Fruit fly (Drosophila melanogaster) ovary, adult (tissue): ENCODE measurements around the gene CG18547.

Experiments used
- CG17801 ChIP-seq: fragments of 200-800 bp; optimal IDR thresholded peaks from 2 replicates; lab custom pipeline; 2019; ENCODE audit warnings: missing biosample characterization, mild to moderate bottlenecking, missing genetic modification characterization, moderate library complexity; ENCODE audit not compliant: partially characterized antibody

Gene CG18547

DNA sequence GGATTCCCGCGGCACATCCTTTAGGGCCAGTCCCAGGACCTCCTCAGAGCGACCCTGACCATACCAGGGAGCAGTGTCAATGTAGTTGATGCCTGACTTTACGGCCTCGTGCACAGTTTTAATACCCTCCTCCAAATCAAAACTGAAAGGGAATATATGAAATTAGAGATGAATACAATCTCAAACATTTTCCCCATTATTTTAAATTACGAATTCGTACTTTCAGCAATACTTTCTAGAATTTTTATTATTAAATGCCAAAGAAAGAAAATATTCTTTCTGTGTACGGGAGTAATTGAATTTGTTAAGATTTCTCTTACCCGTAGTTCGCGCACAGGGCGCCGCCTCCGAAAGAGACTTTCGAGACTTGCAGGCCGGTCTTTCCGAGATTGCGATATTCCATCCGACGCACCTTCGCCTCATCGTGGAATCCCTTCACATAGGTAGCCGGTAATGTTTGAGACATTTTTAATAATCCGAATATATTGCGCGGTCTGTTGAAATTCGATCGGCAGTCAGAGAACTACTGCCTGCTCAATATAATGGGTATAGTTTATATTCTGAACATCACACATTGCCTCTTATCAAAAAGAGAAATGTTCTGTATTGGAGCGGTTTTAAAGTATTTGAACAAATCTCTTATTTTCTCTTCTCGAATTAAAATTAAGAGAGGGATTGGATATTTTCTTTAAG lies at the start of gene CG18547:
TSS of gene CG18547 (minus strand) at position 512 of the 693 bp plus-strand sequence.
- TF ChIP-seq CG17801 (GFP tag; lab: Kevin White, UChicago), result peak; percentile 11

DNA sequence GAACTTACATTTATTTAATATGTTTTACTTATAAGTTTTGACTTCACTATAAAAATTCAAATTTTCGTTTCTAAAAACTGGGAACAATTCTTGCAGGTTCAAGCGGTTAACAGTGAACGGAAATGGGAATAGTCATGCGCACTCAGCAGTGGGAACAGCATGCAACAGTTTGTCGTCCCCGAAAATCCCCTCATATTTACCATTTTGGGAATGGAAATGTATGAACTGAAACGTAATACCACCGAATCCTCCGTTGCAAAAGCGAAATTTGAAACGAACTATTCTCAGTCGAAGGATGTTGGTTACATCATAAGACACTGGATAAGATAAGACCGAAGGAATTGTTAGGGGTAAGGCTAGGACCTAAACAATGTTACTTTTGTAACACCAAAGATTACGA lies 40.8 kb upstream of the CG18547 start:
- no peak for TF ChIP-seq CG17801 (GFP tag; lab: Kevin White, UChicago)

dm6 chr3R:12016828-12017280 lies 36.7 kb upstream of the CG18547 start, which contains the start of the genes DCAF12 and Spt3:
TSS of gene DCAF12 (minus strand) at chr3R:12017031.
TSS of gene Spt3 (plus strand) at chr3R:12017156.
- peak; percentile 53 for TF ChIP-seq CG17801 (GFP tag; lab: Kevin White, UChicago)

- peak; percentile 82 for TF ChIP-seq CG17801 (GFP tag; lab: Kevin White, UChicago)
Observed at dm6 chr3R:12010202-12010824, 30.1 kb upstream of the CG18547 start, which contains the start of the genes KLHL18 and GCC185. TSS of gene KLHL18 (minus strand) at chr3R:12010434. TSS of gene GCC185 (plus strand) at chr3R:12010772.

- TF ChIP-seq CG17801 (GFP tag; lab: Kevin White, UChicago), result no peak
Observed at dm6 chr3R:12006417-12006816, 26.2 kb upstream of the CG18547 start.

DNA sequence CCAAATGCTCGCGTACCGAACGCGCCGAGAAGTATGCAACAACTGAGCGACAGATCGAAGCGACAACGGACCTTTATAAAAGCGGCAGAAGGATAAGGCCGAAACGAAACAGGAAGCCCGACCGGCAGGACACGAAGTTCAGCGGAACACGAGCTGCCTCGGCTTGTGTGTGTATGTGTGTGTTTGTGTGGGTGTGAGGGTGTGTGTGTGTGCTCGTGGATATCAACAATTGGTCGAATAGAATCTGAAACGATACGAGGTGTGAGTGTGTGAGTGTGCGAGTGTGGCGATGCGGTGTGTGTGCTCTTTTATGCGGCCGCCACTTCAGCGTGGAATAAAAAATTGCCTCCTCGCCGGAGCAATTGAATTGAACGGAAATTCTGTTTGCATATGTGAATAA lies 25.2 kb upstream of the CG18547 start, which contains the start of gene Tk:
TSS of gene Tk (minus strand) at position 57 of the 400 bp plus-strand sequence.
- no peak for TF ChIP-seq CG17801 (GFP tag; lab: Kevin White, UChicago)

DNA sequence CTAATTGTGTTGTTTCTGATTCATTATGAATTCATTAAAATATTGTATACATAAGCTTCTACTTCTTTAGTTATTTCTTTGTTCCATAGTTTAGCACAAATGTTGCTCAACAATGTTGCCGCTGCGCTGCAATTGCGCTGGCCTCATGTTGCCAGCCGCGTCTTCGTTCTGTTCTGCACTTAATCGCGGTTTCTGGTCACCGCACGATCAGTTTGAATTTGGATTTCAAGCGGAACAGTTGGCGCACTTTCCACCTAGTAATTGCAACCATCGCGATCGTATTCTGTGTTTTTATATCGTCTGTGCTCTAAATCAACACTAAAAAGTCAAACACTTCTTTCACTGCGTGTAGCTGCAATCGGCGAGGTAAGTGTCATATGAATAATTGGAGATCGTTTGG lies 18.9 kb upstream of the CG18547 start, which contains the start of gene Ect3:
TSS of gene Ect3 (plus strand) at position 205 of the 400 bp plus-strand sequence.
- TF ChIP-seq CG17801 (GFP tag; lab: Kevin White, UChicago), result peak; percentile 1

DNA sequence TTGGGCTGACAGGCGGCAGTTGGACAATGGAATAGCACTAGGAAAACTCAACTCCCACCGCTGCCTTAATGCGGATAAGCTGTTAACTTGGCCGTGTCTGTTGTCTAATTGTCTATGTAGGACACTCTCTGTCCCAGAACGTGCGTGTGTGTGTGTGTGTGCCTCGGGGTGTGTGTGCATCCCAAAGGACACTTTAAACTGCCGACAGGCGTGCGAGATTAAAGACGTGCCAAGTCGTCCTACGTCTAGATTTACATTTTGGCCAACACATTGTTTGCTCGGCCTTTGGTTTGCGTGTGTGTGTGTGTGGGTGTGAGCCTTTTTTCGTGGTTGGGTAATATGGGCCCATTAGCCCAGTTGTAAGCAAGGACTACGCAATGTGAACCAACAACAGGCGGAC lies 17.9 kb upstream of the CG18547 start:
- no peak for TF ChIP-seq CG17801 (GFP tag; lab: Kevin White, UChicago)

dm6 chr3R:11992934-11993670 lies 12.9 kb upstream of the CG18547 start, which contains the start of gene mfas:
TSS of gene mfas (minus strand) at chr3R:11993315.
- no peak for TF ChIP-seq CG17801 (GFP tag; lab: Kevin White, UChicago)

DNA sequence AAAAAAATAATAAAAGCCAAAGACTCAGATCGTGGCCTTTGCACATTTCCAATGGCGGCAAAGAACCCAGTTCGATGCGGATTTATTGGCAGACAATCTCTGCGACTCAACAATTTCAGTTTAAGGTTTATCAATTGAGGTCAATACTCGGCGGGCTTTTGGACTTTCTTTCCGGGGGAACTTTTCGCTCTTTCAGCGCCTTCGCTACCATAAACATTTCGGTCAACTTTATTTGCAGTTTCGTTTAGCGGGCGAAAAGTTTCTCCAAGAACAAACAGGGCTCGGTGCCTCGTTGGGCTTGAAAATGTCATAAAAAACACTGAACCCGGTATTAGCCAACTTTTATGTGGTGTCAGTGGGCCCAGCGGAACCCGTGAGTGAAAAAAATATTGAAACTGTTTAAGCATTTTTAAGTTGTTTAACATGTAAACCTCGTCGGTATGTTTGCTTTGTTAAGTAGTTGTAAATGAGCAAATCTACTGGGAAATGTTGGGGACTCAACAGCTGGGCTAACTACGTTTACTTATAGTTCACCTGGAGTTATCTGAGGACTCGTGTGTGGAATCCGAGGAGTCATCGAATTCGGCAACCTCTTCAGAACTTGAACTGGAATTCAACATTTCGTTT lies 11.5 kb upstream of the CG18547 start:
- no peak for TF ChIP-seq CG17801 (GFP tag; lab: Kevin White, UChicago)

DNA sequence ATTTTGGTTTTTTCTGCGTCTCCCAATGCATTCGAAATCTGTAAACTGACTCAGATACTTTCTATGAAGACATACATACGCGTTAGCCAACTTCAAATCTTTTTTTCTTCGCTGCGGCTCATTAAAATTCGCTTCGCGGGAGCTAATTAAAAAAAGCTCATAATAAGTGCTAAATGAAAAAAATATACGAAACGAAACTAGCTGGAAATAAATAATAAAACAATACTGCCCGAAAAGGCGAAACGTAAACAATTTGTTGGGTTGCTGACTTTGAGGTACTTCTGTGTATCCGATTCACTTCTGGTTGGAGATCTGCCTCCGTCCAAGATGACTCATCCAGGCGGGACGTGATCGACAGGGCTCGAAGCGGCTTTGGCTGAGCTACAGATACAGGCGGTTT lies 9.8 kb upstream of the CG18547 start:
- no peak for TF ChIP-seq CG17801 (GFP tag; lab: Kevin White, UChicago)

DNA sequence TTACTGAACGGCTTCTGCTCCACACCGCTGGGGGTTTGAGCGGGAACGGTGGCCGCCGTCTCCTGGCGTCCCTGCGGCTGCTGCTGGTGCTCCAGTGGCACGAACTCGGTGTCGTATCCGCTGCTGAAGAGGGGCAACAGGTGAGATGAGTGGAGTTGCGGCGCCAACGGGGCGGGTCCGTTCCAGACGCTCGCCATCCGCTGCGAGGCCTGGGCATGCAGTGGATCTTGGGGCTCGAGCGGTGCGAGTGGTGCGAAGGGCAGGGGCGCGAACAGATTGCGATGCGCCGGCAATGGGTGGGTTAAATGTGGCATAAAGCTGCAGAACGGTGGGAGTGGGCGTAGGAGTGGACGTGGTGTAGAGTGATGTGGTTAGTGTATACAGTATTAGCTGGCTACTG lies 9.0 kb upstream of the CG18547 start:
- no peak for TF ChIP-seq CG17801 (GFP tag; lab: Kevin White, UChicago)

DNA sequence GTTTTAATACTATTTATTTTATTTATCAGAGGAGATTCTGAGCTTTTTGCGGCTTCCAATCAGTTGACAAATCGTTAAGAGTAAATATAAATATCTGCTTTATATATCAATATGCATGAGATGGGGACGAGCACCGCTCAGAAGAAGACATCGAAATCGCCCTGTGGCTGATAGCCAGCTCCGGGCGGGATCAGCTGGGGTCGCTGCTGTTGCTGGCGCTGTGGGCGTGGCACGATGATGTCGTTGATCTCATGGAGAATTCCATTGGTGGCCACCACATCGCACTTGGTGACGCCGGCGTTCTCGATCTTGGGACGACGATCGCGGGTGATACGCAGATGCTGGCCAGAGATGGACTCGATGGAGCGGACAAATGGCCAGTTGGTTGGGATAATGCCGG lies 4.7 kb upstream of the CG18547 start:
- no peak for TF ChIP-seq CG17801 (GFP tag; lab: Kevin White, UChicago)

DNA sequence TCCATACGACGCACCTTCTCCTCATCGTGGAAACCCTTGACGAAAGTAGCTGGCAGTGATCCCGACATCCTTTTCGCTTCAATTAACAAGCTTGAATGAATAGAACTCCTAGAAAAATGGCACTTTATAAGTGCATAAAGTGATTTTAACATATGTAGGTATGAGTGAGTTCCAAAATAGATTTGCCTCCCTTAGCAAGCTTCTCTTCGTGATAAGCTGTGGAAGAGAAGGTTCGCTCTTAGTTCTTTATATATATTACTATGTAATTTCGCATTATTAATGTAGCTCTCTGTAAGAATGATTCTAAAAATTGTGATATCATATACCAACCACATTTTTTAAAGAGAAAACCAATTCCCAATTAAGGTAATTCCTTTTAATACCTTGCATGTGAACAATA lies 4.3 kb upstream of the CG18547 start, which contains the start of gene CG3397:
TSS of gene CG3397 (minus strand) at position 101 of the 400 bp plus-strand sequence.
- TF ChIP-seq CG17801 (GFP tag; lab: Kevin White, UChicago), result no peak
